Worm (Caenorhabditis elegans) whole organism, L4 larva: ENCODE data around the gene moa-1.

Source experiments
- D1046.2 ChIP-seq: fragments of 200-800 bp; sonication (Bioruptor generic); IDR thresholded peaks from 2 replicates; pipeline ENCODE4 v1.3.6; 2022; ENCODE audit warnings: missing genetic modification characterization, missing compliant biosample characterization
- F10B5.3 ChIP-seq: sonication (generic microtip); optimal IDR thresholded peaks from 2 replicates; lab custom pipeline; 2016; ENCODE audit warnings: mild to moderate bottlenecking, missing genetic modification characterization, missing compliant biosample characterization
- F26F4.8 ChIP-seq: fragments of 200-800 bp; sonication (Bioruptor generic); conservative IDR thresholded peaks from 2 replicates; pipeline ENCODE4 v1.3.6; 2022; ENCODE audit warnings: missing genetic modification characterization, missing compliant biosample characterization
- F37D6.2 ChIP-seq: sonication (generic microtip); optimal IDR thresholded peaks from 2 replicates; lab custom pipeline; 2016; ENCODE audit warnings: mild to moderate bottlenecking, missing genetic modification characterization, missing compliant biosample characterization
- F44E2.7 ChIP-seq: fragments of 200-800 bp; sonication (Bioruptor generic); IDR thresholded peaks from 2 replicates; pipeline ENCODE4 v2.1.2; 2022; ENCODE audit warnings: missing genetic modification characterization, missing compliant biosample characterization
- T20F7.1 ChIP-seq: fragments of 200-800 bp; sonication (Bioruptor generic); optimal IDR thresholded peaks from 2 replicates; lab custom pipeline; 2018; ENCODE audit warnings: mild to moderate bottlenecking, missing genetic modification characterization, missing compliant biosample characterization
- Y105C5A.15 ChIP-seq: fragments of 200-800 bp; sonication (Bioruptor generic); IDR thresholded peaks from 2 replicates; pipeline ENCODE4 v1.3.6; 2022; ENCODE audit warnings: missing genetic modification characterization, missing compliant biosample characterization
- Y5F2A.4 ChIP-seq: fragments of 200-800 bp; sonication (Bioruptor generic); optimal IDR thresholded peaks from 2 replicates; lab custom pipeline; 2018; ENCODE audit warnings: mild to moderate bottlenecking, missing genetic modification characterization, missing compliant biosample characterization
- aly-2 ChIP-seq: sonication (generic microtip); optimal IDR thresholded peaks from 2 replicates; lab custom pipeline; 2018; ENCODE audit warnings: missing biosample characterization, missing genetic modification characterization
- ama-1 ChIP-seq: fragments of 150-350 bp; optimal IDR thresholded peaks from 2 replicates; lab custom pipeline; 2014; ENCODE audit warnings: inconsistent platforms, mixed read lengths
- arid-1 ChIP-seq: fragments of 200-800 bp; sonication (Bioruptor generic); conservative IDR thresholded peaks from 2 replicates; pipeline ENCODE4 v1.3.6; 2022; ENCODE audit warnings: missing genetic modification reagents, missing genetic modification characterization, missing compliant biosample characterization
- ceh-20 ChIP-seq: fragments of 200-800 bp; sonication (Bioruptor generic); IDR thresholded peaks from 2 replicates; pipeline ENCODE4 v1.3.6; 2022; ENCODE audit warnings: missing genetic modification reagents, missing genetic modification characterization, missing compliant biosample characterization
- ceh-44 ChIP-seq: fragments of 200-800 bp; sonication (Bioruptor generic); IDR thresholded peaks from 2 replicates; pipeline ENCODE4 v1.3.6; 2022; ENCODE audit warnings: missing genetic modification reagents, missing genetic modification characterization, missing compliant biosample characterization
- ceh-62 ChIP-seq: sonication (generic microtip); optimal IDR thresholded peaks from 2 replicates; lab custom pipeline; 2017; ENCODE audit warnings: missing biosample characterization, missing genetic modification characterization
- ceh-82 ChIP-seq: sonication (generic microtip); optimal IDR thresholded peaks from 2 replicates; lab custom pipeline; 2017; ENCODE audit warnings: missing biosample characterization, missing genetic modification characterization
- cey-2 ChIP-seq: sonication (generic microtip); optimal IDR thresholded peaks from 3 replicates; lab custom pipeline; 2017; ENCODE audit warnings: missing genetic modification characterization, mild to moderate bottlenecking, missing compliant biosample characterization, antibody characterized with exemption, borderline replicate concordance; ENCODE audit not compliant: insufficient read depth
- ctbp-1 ChIP-seq: fragments of 200-800 bp; sonication (Bioruptor generic); IDR thresholded peaks from 2 replicates; pipeline ENCODE4 v1.3.6; 2022; ENCODE audit warnings: missing genetic modification reagents, missing genetic modification characterization, missing compliant biosample characterization
- daf-16 ChIP-seq, 3 experiments: sonication (generic microtip); optimal IDR thresholded peaks; 2 replicates each; lab custom pipeline; 2016 to 2017; ENCODE audit warnings: missing genetic modification characterization in 3 of 3, missing genetic modification reagents in 3 of 3, mild to moderate bottlenecking in 2 of 3, missing compliant biosample characterization in 2 of 3, missing biosample characterization in 1 of 3, moderate library complexity in 1 of 3
- daf-19 ChIP-seq: fragments of 200-800 bp; sonication (Bioruptor generic); conservative IDR thresholded peaks from 2 replicates; pipeline ENCODE4 v1.3.6; 2022; ENCODE audit warnings: missing genetic modification characterization, missing compliant biosample characterization
- dmd-6 ChIP-seq: fragments of 200-800 bp; sonication (Bioruptor generic); IDR thresholded peaks from 2 replicates; pipeline ENCODE4 v1.3.6; 2022; ENCODE audit warnings: missing genetic modification reagents, missing genetic modification characterization, missing compliant biosample characterization
- dmd-8 ChIP-seq: fragments of 200-800 bp; sonication (Bioruptor generic); IDR thresholded peaks from 2 replicates; pipeline ENCODE4 v1.3.6; 2022; ENCODE audit warnings: missing genetic modification characterization, missing compliant biosample characterization
- hif-1 ChIP-seq, 2 experiments: sonication (generic microtip); optimal IDR thresholded peaks; 2 replicates each; lab custom pipeline; 2016 to 2017; ENCODE audit warnings: missing compliant biosample characterization in 2 of 2, missing genetic modification characterization in 2 of 2, missing genetic modification reagents in 2 of 2, missing genotype in 2 of 2, mild to moderate bottlenecking in 1 of 2
- hlh-11 ChIP-seq: fragments of 200-800 bp; sonication (Bioruptor generic); optimal IDR thresholded peaks from 2 replicates; lab custom pipeline; 2018; ENCODE audit warnings: mild to moderate bottlenecking, missing genetic modification characterization, missing compliant biosample characterization
- jun-1 ChIP-seq: fragments of 150-350 bp; optimal IDR thresholded peaks from 2 replicates; lab custom pipeline; 2014; ENCODE audit warnings: missing biosample characterization, missing genetic modification reagents, missing genetic modification characterization
- lim-7 ChIP-seq: fragments of 200-800 bp; sonication (Bioruptor generic); IDR thresholded peaks from 2 replicates; pipeline ENCODE4 v1.3.6; 2022; ENCODE audit warnings: missing genetic modification characterization, missing compliant biosample characterization
- lin-15B ChIP-seq: fragments of 150-350 bp; sonication (generic microtip); optimal IDR thresholded peaks from 3 replicates; lab custom pipeline; 2014; ENCODE audit warnings: missing biosample characterization, missing genetic modification characterization
- lin-29 ChIP-seq: fragments of 200-800 bp; sonication (Bioruptor generic); IDR thresholded peaks from 2 replicates; pipeline ENCODE4 v1.3.6; 2022; ENCODE audit warnings: missing genetic modification reagents, missing genetic modification characterization, missing compliant biosample characterization
- lin-39 ChIP-seq: fragments of 150-350 bp; optimal IDR thresholded peaks from 2 replicates; lab custom pipeline; 2014; ENCODE audit warnings: missing biosample characterization, missing genetic modification reagents, missing genetic modification characterization
- lir-3 ChIP-seq: sonication (generic microtip); optimal IDR thresholded peaks from 2 replicates; lab custom pipeline; 2016; ENCODE audit warnings: mild to moderate bottlenecking, missing genetic modification characterization, missing compliant biosample characterization
- lsy-2 ChIP-seq, 2 experiments: fragments of 150-350 bp in 1 of 2; sonication (generic microtip) in 1 of 2; optimal IDR thresholded peaks; 2 replicates each; lab custom pipeline; 2014 to 2017; ENCODE audit warnings: missing biosample characterization in 2 of 2, missing genetic modification characterization in 2 of 2
- mdt-29 ChIP-seq: fragments of 200-800 bp; sonication (Bioruptor generic); IDR thresholded peaks from 2 replicates; pipeline ENCODE4 v1.3.6; 2022; ENCODE audit warnings: missing genetic modification reagents, missing genetic modification characterization, missing compliant biosample characterization
- mep-1 ChIP-seq: fragments of 150-350 bp; sonication (generic microtip); optimal IDR thresholded peaks from 3 replicates; lab custom pipeline; 2014; ENCODE audit warnings: missing biosample characterization, missing genetic modification characterization
- mes-2 ChIP-seq: sonication (generic microtip); optimal IDR thresholded peaks from 2 replicates; lab custom pipeline; 2016; ENCODE audit warnings: missing genotype, mild to moderate bottlenecking, missing genetic modification characterization, missing compliant biosample characterization; ENCODE audit not compliant: poor library complexity, severe bottlenecking
- mxl-2 ChIP-seq: fragments of 200-800 bp; sonication (Bioruptor generic); conservative IDR thresholded peaks from 2 replicates; pipeline ENCODE4 v1.3.6; 2022; ENCODE audit warnings: missing genetic modification reagents, missing genetic modification characterization, missing compliant biosample characterization
- mxl-3 ChIP-seq: fragments of 200-800 bp; sonication (Bioruptor generic); optimal IDR thresholded peaks from 2 replicates; lab custom pipeline; 2018; ENCODE audit warnings: mild to moderate bottlenecking, missing genetic modification characterization, missing compliant biosample characterization
- nhr-10 ChIP-seq: fragments of 150-350 bp; optimal IDR thresholded peaks from 2 replicates; lab custom pipeline; 2014; ENCODE audit warnings: missing biosample characterization, missing genetic modification characterization
- nhr-237 ChIP-seq: sonication (generic microtip); optimal IDR thresholded peaks from 2 replicates; lab custom pipeline; 2017; ENCODE audit warnings: missing biosample characterization, missing genetic modification characterization
- nhr-28 ChIP-seq: fragments of 150-350 bp; optimal IDR thresholded peaks from 2 replicates; lab custom pipeline; 2014; ENCODE audit warnings: missing biosample characterization, missing genetic modification characterization
- nhr-6 ChIP-seq: fragments of 150-350 bp; optimal IDR thresholded peaks from 2 replicates; lab custom pipeline; 2014; ENCODE audit warnings: missing biosample characterization, missing genetic modification characterization
- php-3 ChIP-seq: fragments of 200-800 bp; sonication (Bioruptor generic); IDR thresholded peaks from 2 replicates; pipeline ENCODE4 v1.3.6; 2022; ENCODE audit warnings: missing genetic modification reagents, missing genetic modification characterization, missing compliant biosample characterization
- rbr-2 ChIP-seq: sonication (generic microtip); optimal IDR thresholded peaks from 2 replicates; lab custom pipeline; 2016; ENCODE audit warnings: missing genotype, missing genetic modification characterization, missing compliant biosample characterization
- sdz-12 ChIP-seq: fragments of 200-800 bp; sonication (Bioruptor generic); optimal IDR thresholded peaks from 2 replicates; lab custom pipeline; 2018; ENCODE audit warnings: mild to moderate bottlenecking, missing genetic modification characterization, missing compliant biosample characterization
- set-16 ChIP-seq: fragments of 200-800 bp; sonication (Bioruptor generic); IDR thresholded peaks from 2 replicates; pipeline ENCODE4 v1.3.6; 2022; ENCODE audit warnings: missing genetic modification reagents, missing genetic modification characterization, missing compliant biosample characterization
- spr-3 ChIP-seq: fragments of 200-800 bp; sonication (Bioruptor generic); optimal IDR thresholded peaks from 2 replicates; lab custom pipeline; 2018; ENCODE audit warnings: mild to moderate bottlenecking, missing genetic modification characterization, missing compliant biosample characterization
- tag-97 ChIP-seq: fragments of 200-800 bp; sonication (Bioruptor generic); IDR thresholded peaks from 2 replicates; pipeline ENCODE4 v1.3.6; 2022; ENCODE audit warnings: missing genetic modification characterization, missing compliant biosample characterization
- unc-130 ChIP-seq: sonication (generic microtip); optimal IDR thresholded peaks from 2 replicates; lab custom pipeline; 2016; ENCODE audit warnings: missing genetic modification reagents, missing genetic modification characterization, missing compliant biosample characterization
- vab-7 ChIP-seq: fragments of 200-800 bp; sonication (Bioruptor generic); IDR thresholded peaks from 2 replicates; pipeline ENCODE4 v1.3.6; 2022; ENCODE audit warnings: missing genetic modification reagents, missing genetic modification characterization, missing compliant biosample characterization
- zfp-2 ChIP-seq: sonication (generic microtip); optimal IDR thresholded peaks from 2 replicates; lab custom pipeline; 2016; ENCODE audit warnings: mild to moderate bottlenecking, missing genetic modification characterization, missing compliant biosample characterization
- zip-11 ChIP-seq: fragments of 200-800 bp; sonication (Bioruptor generic); IDR thresholded peaks from 2 replicates; pipeline ENCODE4 v1.3.6; 2022; ENCODE audit warnings: missing genetic modification characterization, missing compliant biosample characterization
- zip-2 ChIP-seq: fragments of 150-350 bp; optimal IDR thresholded peaks from 2 replicates; lab custom pipeline; 2014; ENCODE audit warnings: missing biosample characterization, missing genetic modification characterization
- ztf-11 ChIP-seq: fragments of 150-350 bp; optimal IDR thresholded peaks from 2 replicates; lab custom pipeline; 2014; ENCODE audit warnings: missing biosample characterization, missing genetic modification characterization

Gene moa-1

ce11 chrIII:1925048-1925537 is 44.6 kb downstream of the moa-1 start (continued):
- TF ChIP-seq jun-1 (tag; lab: Kevin White, UChicago) (peak; percentile 93), mes-2 (tag; lab: Kevin White, UChicago) (peak; percentile 73), ama-1 (lab: Kevin White, UChicago) (no peak), ceh-44 (GFP tag; lab: Robert Waterston, UW) (no peak), aly-2 (tag; lab: Kevin White, UChicago) (no peak), lin-15B (tag; lab: Kevin White, UChicago) (no peak), arid-1 (GFP tag; lab: Robert Waterston, UW) (peak; percentile 75; the same call in 1 of the 2 replicates), dmd-8 (GFP tag; lab: Robert Waterston, UW) (no peak), nhr-237 (peak; percentile 73), ceh-20 (GFP tag; lab: Robert Waterston, UW) (peak; percentile 97), ctbp-1 (peak; percentile 96), set-16 (peak; percentile 85), cey-2 (tag; lab: Kevin White, UChicago) (peak; percentile 95), nhr-28 (peak; percentile 97), ceh-62 (tag; lab: Kevin White, UChicago) (no peak), daf-16 (GFP tag; optimal IDR thresholded peaks at IDR 0.05; lab: Kevin White, UChicago) (peak; percentile 87 to 98), daf-16 (tag; optimal IDR thresholded peaks at IDR 0.05; lab: Kevin White, UChicago) (peak; percentile 94), F10B5.3 (peak; percentile 84), lsy-2 (tag; optimal IDR thresholded peaks at IDR 0.05; lab: Kevin White, UChicago) (peak; percentile 83 to 93), tag-97 (GFP tag; lab: Robert Waterston, UW) (no peak), hlh-11 (tag; lab: Kevin White, UChicago) (peak; percentile 100), Y5F2A.4 (GFP tag; lab: Kevin White, UChicago) (no peak), lin-39 (tag; lab: Kevin White, UChicago) (no peak), F26F4.8 (no peak), nhr-10 (tag; lab: Kevin White, UChicago) (peak; percentile 88), vab-7 (GFP tag; lab: Robert Waterston, UW) (peak; percentile 65; the same call in 1 of the 2 replicates), zfp-2 (peak; percentile 61), F44E2.7 (no peak), mdt-29 (GFP tag; lab: Robert Waterston, UW) (peak; percentile 89), zip-11 (no peak), unc-130 (peak; percentile 17), dmd-6 (GFP tag; lab: Robert Waterston, UW) (peak; percentile 100), spr-3 (GFP tag; lab: Kevin White, UChicago) (peak; percentile 80), ceh-82 (tag; lab: Kevin White, UChicago) (no peak), mxl-2 (peak; percentile 64; the same call in 1 of the 2 replicates), daf-19 (no peak), lim-7 (GFP tag; lab: Robert Waterston, UW) (0 out of 2 replicates have a peak, but pooled peaks have one; percentile 30), zip-2 (tag; lab: Kevin White, UChicago) (peak; percentile 87), mxl-3 (GFP tag; lab: Kevin White, UChicago) (peak; percentile 95), lir-3 (tag; lab: Kevin White, UChicago) (peak; percentile 50), ztf-11 (tag; lab: Kevin White, UChicago) (no peak), F37D6.2 (tag; lab: Kevin White, UChicago) (peak; percentile 87), T20F7.1 (peak; percentile 89), mep-1 (peak; percentile 97), lin-29 (peak; percentile 87), sdz-12 (GFP tag; lab: Kevin White, UChicago) (no peak), nhr-6 (tag; lab: Kevin White, UChicago) (peak; percentile 93), D1046.2 (GFP tag; lab: Robert Waterston, UW) (no peak), php-3 (GFP tag; lab: Robert Waterston, UW) (peak; percentile 94), hif-1 (tag; optimal IDR thresholded peaks at IDR 0.05; lab: Kevin White, UChicago) (peak; percentile 69 to 89), rbr-2 (peak; percentile 96), Y105C5A.15 (GFP tag; lab: Robert Waterston, UW) (0 out of 2 replicates have a peak, but pooled peaks have one; percentile 33)
